Fruit fly (Drosophila melanogaster) whole organism, embryonic: Measurements from ENCODE around the gene put.

Experiments used
- Atf6 ChIP-seq: fragments of 200-800 bp; sonication (Bioruptor generic); IDR thresholded peaks from 2 replicates; pipeline ENCODE4 v1.3.6; 2022; ENCODE audit warnings: missing biosample characterization, missing genetic modification characterization
- CG10654 ChIP-seq: fragments of 200-800 bp; sonication (Bioruptor generic); optimal IDR thresholded peaks from 2 replicates; lab custom pipeline; 2016; ENCODE audit warnings: missing biosample characterization, missing genetic modification characterization
- CG11695 ChIP-seq: fragments of 200-800 bp; sonication (Bioruptor generic); IDR thresholded peaks from 3 replicates; pipeline ENCODE4 v1.3.6; 2022; ENCODE audit warnings: missing biosample characterization, missing genetic modification characterization
- CG14014 ChIP-seq: fragments of 200-800 bp; sonication (Bioruptor generic); IDR thresholded peaks from 2 replicates; pipeline ENCODE4 v1.3.6; 2022; ENCODE audit warnings: missing biosample characterization, missing genetic modification characterization
- CG14441 ChIP-seq: fragments of 200-800 bp; sonication (Bioruptor generic); IDR thresholded peaks from 2 replicates; pipeline ENCODE4 v1.3.6; 2022; ENCODE audit warnings: missing biosample characterization, missing genetic modification characterization
- CG1529 ChIP-seq: fragments of 200-800 bp; sonication (Bioruptor generic); optimal IDR thresholded peaks from 3 replicates; lab custom pipeline; 2018; ENCODE audit warnings: missing biosample characterization, missing genetic modification characterization
- CG16815 ChIP-seq: fragments of 200-800 bp; sonication (Bioruptor generic); optimal IDR thresholded peaks from 3 replicates; lab custom pipeline; 2017; ENCODE audit warnings: missing biosample characterization, mild to moderate bottlenecking, missing genetic modification characterization
- CG16863 ChIP-seq: fragments of 200-800 bp; sonication (Bioruptor generic); optimal IDR thresholded peaks from 3 replicates; lab custom pipeline; 2016; ENCODE audit warnings: missing biosample characterization, missing genetic modification characterization
- CG17328 ChIP-seq: fragments of 200-800 bp; sonication (Bioruptor generic); IDR thresholded peaks from 2 replicates; pipeline ENCODE4 v1.3.6; 2022; ENCODE audit warnings: missing biosample characterization, missing genetic modification characterization
- CG17568 ChIP-seq: fragments of 200-800 bp; sonication (Bioruptor generic); optimal IDR thresholded peaks from 2 replicates; lab custom pipeline; 2018; ENCODE audit warnings: missing biosample characterization, mild to moderate bottlenecking, missing genetic modification characterization, moderate library complexity
- CG30431 ChIP-seq: fragments of 200-800 bp; sonication (Bioruptor generic); optimal IDR thresholded peaks from 2 replicates; lab custom pipeline; 2017; ENCODE audit warnings: missing biosample characterization, missing genetic modification characterization
- CG31224 ChIP-seq: fragments of 200-800 bp; sonication (Bioruptor generic); IDR thresholded peaks from 2 replicates; pipeline ENCODE4 v1.3.6; 2022; ENCODE audit warnings: missing biosample characterization, missing genetic modification characterization
- CG31365 ChIP-seq: fragments of 200-800 bp; sonication (Bioruptor generic); optimal IDR thresholded peaks from 2 replicates; lab custom pipeline; 2018; ENCODE audit warnings: missing biosample characterization, mild to moderate bottlenecking, missing genetic modification characterization
- CG3281 ChIP-seq: fragments of 200-800 bp; sonication (Bioruptor generic); optimal IDR thresholded peaks from 3 replicates; lab custom pipeline; 2017; ENCODE audit warnings: missing biosample characterization, mild to moderate bottlenecking, missing genetic modification characterization
- CG34376 ChIP-seq: fragments of 200-800 bp; sonication (Bioruptor generic); optimal IDR thresholded peaks from 2 replicates; lab custom pipeline; 2018; ENCODE audit warnings: missing biosample characterization, mild to moderate bottlenecking, missing genetic modification characterization
- CG4404 ChIP-seq: fragments of 200-800 bp; sonication (Bioruptor generic); IDR thresholded peaks from 2 replicates; pipeline ENCODE4 v1.3.6; 2022; ENCODE audit warnings: missing biosample characterization, missing genetic modification characterization
- CG4730 ChIP-seq: fragments of 200-800 bp; sonication (Bioruptor generic); IDR thresholded peaks from 2 replicates; pipeline ENCODE4 v1.3.6; 2022; ENCODE audit warnings: missing biosample characterization, missing genetic modification characterization
- CG8290 ChIP-seq, 3 experiments: fragments of 200-800 bp; sonication (Bioruptor generic); optimal IDR thresholded peaks; 2 replicates each; lab custom pipeline; 2016 to 2019; ENCODE audit warnings: missing biosample characterization in 3 of 3, missing genetic modification characterization in 3 of 3, mild to moderate bottlenecking in 2 of 3, moderate library complexity in 1 of 3
- CG9609 ChIP-seq: fragments of 200-800 bp; sonication (Bioruptor generic); optimal IDR thresholded peaks from 3 replicates; lab custom pipeline; 2016; ENCODE audit warnings: missing biosample characterization, missing genetic modification characterization
- CkIIα-i1 ChIP-seq: fragments of 200-800 bp; sonication (Bioruptor generic); IDR thresholded peaks from 2 replicates; pipeline ENCODE4 v1.3.6; 2022; ENCODE audit warnings: missing biosample characterization, missing genetic modification characterization
- Dad ChIP-seq: fragments of 200-800 bp; sonication (Bioruptor generic); optimal IDR thresholded peaks from 3 replicates; lab custom pipeline; 2016; ENCODE audit warnings: missing biosample characterization, missing genetic modification characterization
- Dbx ChIP-seq: fragments of 200-800 bp; sonication (Bioruptor generic); IDR thresholded peaks from 3 replicates; pipeline ENCODE4 v1.3.6; 2022; ENCODE audit warnings: missing biosample characterization, missing genetic modification characterization
- Dek ChIP-seq: fragments of 200-800 bp; sonication (Bioruptor generic); optimal IDR thresholded peaks from 3 replicates; lab custom pipeline; 2019; ENCODE audit warnings: missing biosample characterization, mild to moderate bottlenecking, missing genetic modification characterization, moderate library complexity
- Hr51 ChIP-seq, 2 experiments: fragments of 200-800 bp; sonication (Bioruptor generic); optimal IDR thresholded peaks; 2 replicates in 1 of 2; 3 replicates in 1 of 2; lab custom pipeline; 2016 to 2018; ENCODE audit warnings: missing biosample characterization in 2 of 2, missing genetic modification characterization in 2 of 2, mild to moderate bottlenecking in 1 of 2, moderate library complexity in 1 of 2
- MESR4 ChIP-seq: fragments of 200-800 bp; sonication (Bioruptor generic); optimal IDR thresholded peaks from 2 replicates; lab custom pipeline; 2018; ENCODE audit warnings: missing biosample characterization, mild to moderate bottlenecking, missing genetic modification characterization, moderate library complexity
- NFAT ChIP-seq: fragments of 200-800 bp; sonication (Bioruptor generic); IDR thresholded peaks from 2 replicates; pipeline ENCODE4 v1.3.6; 2022; ENCODE audit warnings: missing biosample characterization, missing genetic modification characterization
- Ptx1 ChIP-seq: fragments of 200-800 bp; sonication (Bioruptor generic); IDR thresholded peaks from 2 replicates; pipeline ENCODE4 v1.3.6; 2022; ENCODE audit warnings: missing biosample characterization, missing genetic modification characterization
- Sox100B ChIP-seq: fragments of 200-800 bp; sonication (Bioruptor generic); optimal IDR thresholded peaks from 3 replicates; lab custom pipeline; 2018; ENCODE audit warnings: missing biosample characterization, mild to moderate bottlenecking, missing genetic modification characterization
- Spps ChIP-seq: fragments of 200-800 bp; sonication (Bioruptor generic); optimal IDR thresholded peaks from 2 replicates; lab custom pipeline; 2018; ENCODE audit warnings: missing biosample characterization, mild to moderate bottlenecking, missing genetic modification characterization
- bigmax ChIP-seq: fragments of 200-800 bp; sonication (Bioruptor generic); optimal IDR thresholded peaks from 2 replicates; lab custom pipeline; 2018; ENCODE audit warnings: missing biosample characterization, mild to moderate bottlenecking, missing genetic modification characterization
- br ChIP-seq: fragments of >200 bp; optimal IDR thresholded peaks from 2 replicates; lab custom pipeline; 2017
- caup ChIP-seq: fragments of 200-800 bp; sonication (Bioruptor generic); optimal IDR thresholded peaks from 3 replicates; lab custom pipeline; 2017; ENCODE audit warnings: missing biosample characterization, mild to moderate bottlenecking, missing genetic modification characterization, moderate library complexity; ENCODE audit not compliant: severe bottlenecking
- cg ChIP-seq: fragments of 200-800 bp; sonication (Bioruptor generic); optimal IDR thresholded peaks from 3 replicates; lab custom pipeline; 2019; ENCODE audit warnings: missing biosample characterization, mild to moderate bottlenecking, missing genetic modification characterization, moderate library complexity
- cwo ChIP-seq: fragments of 200-800 bp; sonication (Bioruptor generic); optimal IDR thresholded peaks from 3 replicates; lab custom pipeline; 2017; ENCODE audit warnings: missing biosample characterization, missing genetic modification characterization, mild to moderate bottlenecking, moderate library complexity, missing genetic modification reagents
- dysf ChIP-seq: fragments of 200-800 bp; sonication (Bioruptor generic); IDR thresholded peaks from 3 replicates; pipeline ENCODE4 v1.3.6; 2022; ENCODE audit warnings: missing biosample characterization, missing genetic modification characterization
- en ChIP-seq: fragments of 200-800 bp; sonication (Bioruptor generic); optimal IDR thresholded peaks from 2 replicates; lab custom pipeline; 2016; ENCODE audit warnings: missing biosample characterization, missing genetic modification characterization
- esg ChIP-seq: fragments of 200-800 bp; sonication (Bioruptor generic); conservative IDR thresholded peaks from 2 replicates; pipeline ENCODE4 v1.3.6; 2022; ENCODE audit warnings: missing biosample characterization, missing genetic modification characterization
- gfzf ChIP-seq: fragments of 200-800 bp; sonication (Bioruptor generic); optimal IDR thresholded peaks from 2 replicates; lab custom pipeline; 2016; ENCODE audit warnings: missing biosample characterization, mild to moderate bottlenecking, missing genetic modification characterization, moderate library complexity
- gsb ChIP-seq: fragments of 200-800 bp; sonication (Bioruptor generic); IDR thresholded peaks from 2 replicates; pipeline ENCODE4 v1.3.6; 2022; ENCODE audit warnings: missing biosample characterization, missing genetic modification characterization
- h ChIP-seq: fragments of >200 bp; optimal IDR thresholded peaks from 2 replicates; lab custom pipeline; 2017
- hb ChIP-seq: fragments of 200-800 bp; sonication (Bioruptor generic); IDR thresholded peaks from 3 replicates; pipeline ENCODE4 v1.3.6; 2022; ENCODE audit warnings: missing biosample characterization, missing genetic modification characterization; ENCODE audit not compliant: partially characterized antibody
- klu ChIP-seq: fragments of 200-800 bp; sonication (Bioruptor generic); IDR thresholded peaks from 2 replicates; pipeline ENCODE4 v1.3.6; 2022; ENCODE audit warnings: missing biosample characterization, missing genetic modification characterization
- lov ChIP-seq, 2 experiments: fragments of 200-800 bp in 1 of 2; fragments of >200 bp in 1 of 2; sonication (Bioruptor generic) in 1 of 2; IDR thresholded peaks in 1 of 2; optimal IDR thresholded peaks in 1 of 2; 2 replicates in 1 of 2; 3 replicates in 1 of 2; pipeline versions ENCODE4 v1.3.6 to Lab custom; 2017 to 2022; ENCODE audit warnings: missing biosample characterization in 1 of 2, missing genetic modification characterization in 1 of 2
- nom ChIP-seq: fragments of 200-800 bp; sonication (Bioruptor generic); optimal IDR thresholded peaks from 2 replicates; lab custom pipeline; 2017; ENCODE audit warnings: missing biosample characterization, missing genetic modification characterization, mild to moderate bottlenecking, moderate library complexity, missing genetic modification reagents
- org-1 ChIP-seq: fragments of 200-800 bp; sonication (Bioruptor generic); optimal IDR thresholded peaks from 2 replicates; lab custom pipeline; 2017; ENCODE audit warnings: missing biosample characterization, missing genetic modification characterization
- peb ChIP-seq: fragments of 200-800 bp; sonication (Bioruptor generic); IDR thresholded peaks from 2 replicates; pipeline ENCODE4 v1.3.6; 2022; ENCODE audit warnings: missing biosample characterization, missing genetic modification characterization
- psq ChIP-seq: fragments of 200-800 bp; sonication (Bioruptor generic); optimal IDR thresholded peaks from 2 replicates; lab custom pipeline; 2017; ENCODE audit warnings: missing biosample characterization, missing genetic modification characterization
- trh ChIP-seq: fragments of 200-800 bp; sonication (Bioruptor generic); optimal IDR thresholded peaks from 2 replicates; lab custom pipeline; 2016; ENCODE audit warnings: missing biosample characterization, missing genetic modification characterization
- twi ChIP-seq: fragments of 200-800 bp; optimal IDR thresholded peaks from 2 replicates; lab custom pipeline; 2019; ENCODE audit warnings: missing biosample characterization, mild to moderate bottlenecking, missing genetic modification characterization, moderate library complexity
- wek ChIP-seq: fragments of 200-800 bp; sonication (Bioruptor generic); optimal IDR thresholded peaks from 3 replicates; lab custom pipeline; 2018; ENCODE audit warnings: missing biosample characterization, mild to moderate bottlenecking, missing genetic modification characterization, moderate library complexity

put gene

DNA sequence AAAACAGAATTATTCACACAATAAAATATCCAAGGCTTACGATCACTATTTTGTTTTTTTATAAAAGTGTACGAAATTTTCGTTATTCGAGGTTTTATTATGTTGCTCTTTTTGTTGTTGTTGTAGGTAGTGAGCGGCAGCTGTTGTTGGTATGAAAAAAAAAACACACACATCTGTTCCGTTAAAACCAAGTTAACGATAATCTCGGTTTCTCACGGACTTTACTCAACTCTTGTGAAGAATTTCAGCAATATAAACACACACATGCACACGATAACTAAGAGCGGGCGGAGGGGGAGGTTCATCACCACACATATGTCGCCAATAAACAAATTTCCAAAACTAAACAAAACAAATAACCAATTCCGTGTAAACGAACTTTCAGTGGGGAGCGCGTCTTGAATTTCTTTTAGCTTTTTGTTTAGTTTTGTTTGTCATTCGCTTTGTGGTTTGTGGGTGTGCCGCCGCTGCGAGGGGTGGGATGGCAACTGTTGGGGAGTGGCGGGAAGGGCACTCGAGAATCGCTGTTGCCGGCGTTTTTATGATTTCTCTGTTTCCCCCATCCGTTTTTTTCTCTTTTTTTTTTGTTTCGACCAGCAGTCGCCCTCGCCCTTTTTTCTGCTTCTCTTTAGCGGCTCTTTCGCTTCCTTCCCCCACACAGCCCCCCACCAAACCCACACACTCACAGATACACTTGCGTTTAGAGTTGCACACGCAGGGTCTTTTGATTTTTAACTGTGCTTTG is 28.9 kb upstream of the put start (continued):
- no peak for TF ChIP-seq CG16863
- TF ChIP-seq CG31224, result peak; percentile 38; the same call in 1 of the 2 replicates
- peak; percentile 22 for TF ChIP-seq nom (GFP tag; lab: Kevin White, UChicago)
- TF ChIP-seq CG14014, result no peak
- TF ChIP-seq Hr51 (GFP tag; optimal IDR thresholded peaks at IDR 0.05; lab: Kevin White, UChicago), result no peak
- no peak for TF ChIP-seq trh (GFP tag; lab: Kevin White, UChicago)
- no peak for TF ChIP-seq lov (optimal IDR thresholded peaks at IDR 0.05; lab: Kevin White, UChicago)
- TF ChIP-seq lov (GFP tag; IDR thresholded peaks at IDR 0.05; lab: Robert Waterston, UW), result no peak
- TF ChIP-seq CG8290 (GFP tag; optimal IDR thresholded peaks at IDR 0.05; lab: Kevin White, UChicago), result no peak
- TF ChIP-seq CG8290 (tag; optimal IDR thresholded peaks at IDR 0.05; lab: Kevin White, UChicago), result peak in 1 of 2 experiments; percentile 12
- TF ChIP-seq MESR4, result no peak
- TF ChIP-seq Atf6, result no peak; the same call in 1 of the 2 replicates
- no peak for TF ChIP-seq h (lab: Kevin White, UChicago)
- TF ChIP-seq CG10654 (GFP tag; lab: Kevin White, UChicago), result no peak
- TF ChIP-seq CG9609 (GFP tag; lab: Kevin White, UChicago), result no peak
- TF ChIP-seq CG17328, result 0 out of 2 replicates have a peak, but pooled peaks have one; percentile 28
- no peak for TF ChIP-seq en
- TF ChIP-seq caup (GFP tag; lab: Kevin White, UChicago), result no peak
- TF ChIP-seq CG16815, result no peak
- TF ChIP-seq CG4730 (GFP tag; lab: Robert Waterston, UW), result no peak
- no peak for TF ChIP-seq NFAT
- TF ChIP-seq br (lab: Kevin White, UChicago), result no peak
- no peak for TF ChIP-seq Spps (tag; lab: Kevin White, UChicago)
- no peak for TF ChIP-seq Ptx1 (GFP tag; lab: Robert Waterston, UW)
- no peak for TF ChIP-seq dysf (GFP tag; lab: Robert Waterston, UW)
- no peak for TF ChIP-seq CkIIα-i1 (GFP tag; lab: Robert Waterston, UW)
- no peak for TF ChIP-seq org-1 (GFP tag; lab: Kevin White, UChicago)
- peak; percentile 86 for TF ChIP-seq psq (GFP tag; lab: Kevin White, UChicago)
- no peak for TF ChIP-seq bigmax (GFP tag; lab: Kevin White, UChicago)
- no peak for TF ChIP-seq cwo (GFP tag; lab: Kevin White, UChicago)
- TF ChIP-seq CG34376, result no peak
- TF ChIP-seq CG14441 (GFP tag; lab: Robert Waterston, UW), result no peak
- TF ChIP-seq twi (tag; lab: Kevin White, UChicago), result no peak
- no peak for TF ChIP-seq CG11695 (GFP tag; lab: Robert Waterston, UW)
- no peak for TF ChIP-seq CG30431 (GFP tag; lab: Kevin White, UChicago)
- TF ChIP-seq cg (GFP tag; lab: Kevin White, UChicago), result no peak
- TF ChIP-seq gsb, result no peak
- no peak for TF ChIP-seq hb (GFP tag; lab: Robert Waterston, UW)
- no peak for TF ChIP-seq Dad (GFP tag; lab: Kevin White, UChicago)
- no peak for TF ChIP-seq CG31365 (tag; lab: Kevin White, UChicago)
- TF ChIP-seq Sox100B, result no peak
- no peak for TF ChIP-seq klu (GFP tag; lab: Robert Waterston, UW)
- no peak for TF ChIP-seq CG1529 (GFP tag; lab: Kevin White, UChicago)
- no peak for TF ChIP-seq wek (GFP tag; lab: Kevin White, UChicago)
- TF ChIP-seq CG4404 (GFP tag; lab: Robert Waterston, UW), result no peak
- TF ChIP-seq CG3281 (GFP tag; lab: Kevin White, UChicago), result no peak
- peak; percentile 11 for TF ChIP-seq Dek (tag; lab: Kevin White, UChicago)
- TF ChIP-seq esg (GFP tag; lab: Robert Waterston, UW), result no peak
- no peak for TF ChIP-seq CG17568 (GFP tag; lab: Kevin White, UChicago)
- no peak for TF ChIP-seq peb (GFP tag; lab: Robert Waterston, UW)
- peak; percentile 57; the same call in 2 of the 3 replicates for TF ChIP-seq Dbx (GFP tag; lab: Robert Waterston, UW)
- TF ChIP-seq gfzf, result no peak
